Fruit fly (Drosophila melanogaster) whole organism, prepupa: ENCODE results near the gene nAChRalpha6.
A peak's percentile ranks its signal among the peaks of the same experiment; 100 is the strongest.

Experiments used
- CG11294 ChIP-seq: fragments of 200-800 bp; sonication (Bioruptor generic); IDR thresholded peaks from 2 replicates; pipeline ENCODE4 v1.3.6; 2022; ENCODE audit warnings: missing biosample characterization, missing genetic modification characterization
- CG6854 ChIP-seq: fragments of 200-800 bp; sonication (Bioruptor generic); optimal IDR thresholded peaks from 2 replicates; lab custom pipeline; 2017; ENCODE audit warnings: missing biosample characterization, mild to moderate bottlenecking, missing genetic modification characterization
- CG7368 ChIP-seq: fragments of 200-800 bp; sonication (Bioruptor generic); optimal IDR thresholded peaks from 3 replicates; lab custom pipeline; 2016; ENCODE audit warnings: missing biosample characterization, missing genetic modification characterization
- CG9139 ChIP-seq: fragments of 200-800 bp; sonication (Bioruptor generic); optimal IDR thresholded peaks from 3 replicates; lab custom pipeline; 2017; ENCODE audit warnings: missing biosample characterization, mild to moderate bottlenecking, missing genetic modification characterization
- Eip75B ChIP-seq: fragments of 200-800 bp; sonication (Bioruptor generic); optimal IDR thresholded peaks from 3 replicates; lab custom pipeline; 2016; ENCODE audit warnings: missing biosample characterization, missing genetic modification characterization
- fd59A ChIP-seq: fragments of 200-800 bp; sonication (Bioruptor generic); optimal IDR thresholded peaks from 2 replicates; lab custom pipeline; 2017; ENCODE audit warnings: missing biosample characterization, mild to moderate bottlenecking, missing genetic modification characterization, missing genetic modification reagents

- no peak for TF ChIP-seq CG7368 (GFP tag; lab: Kevin White, UChicago)
- no peak for TF ChIP-seq Eip75B (GFP tag; lab: Kevin White, UChicago)
- TF ChIP-seq fd59A, result no peak
- TF ChIP-seq CG11294 (GFP tag; lab: Robert Waterston, UW), result no peak
- peak; percentile 13 for TF ChIP-seq CG9139
- TF ChIP-seq CG6854, result no peak
Measured at dm6 chr2L:9908468-9908967, 22.5 kb upstream of the nAChRalpha6 start, which contains the start of gene CG13124.
